Worm (Caenorhabditis elegans) whole organism, late embryonic: ENCODE results near the gene unc-1.
A peak's percentile ranks its signal among the peaks of the same experiment; 100 is the strongest.

Experiments
- C08G9.2 ChIP-seq: sonication (generic microtip); optimal IDR thresholded peaks from 2 replicates; lab custom pipeline; 2016; ENCODE audit warnings: mild to moderate bottlenecking, missing genetic modification characterization, moderate library complexity, missing compliant biosample characterization
- C38D4.7 ChIP-seq: fragments of 200-800 bp; sonication (Bioruptor generic); optimal IDR thresholded peaks from 2 replicates; lab custom pipeline; 2018; ENCODE audit warnings: mild to moderate bottlenecking, missing genetic modification characterization, moderate library complexity, missing compliant biosample characterization
- F13H6.1 ChIP-seq: sonication (generic microtip); optimal IDR thresholded peaks from 2 replicates; lab custom pipeline; 2016; ENCODE audit warnings: missing genetic modification characterization, missing compliant biosample characterization
- K09A11.1 ChIP-seq: sonication (generic microtip); optimal IDR thresholded peaks from 2 replicates; lab custom pipeline; 2017; ENCODE audit warnings: antibody characterized with exemption, mild to moderate bottlenecking, missing genetic modification characterization, missing compliant biosample characterization; ENCODE audit not compliant: insufficient read depth
- T23F11.4 ChIP-seq: fragments of 200-800 bp; sonication (Bioruptor generic); optimal IDR thresholded peaks from 2 replicates; lab custom pipeline; 2018; ENCODE audit warnings: mild to moderate bottlenecking, missing genetic modification characterization, missing compliant biosample characterization
- Y22D7AL.16 ChIP-seq: sonication (generic microtip); optimal IDR thresholded peaks from 2 replicates; lab custom pipeline; 2016; ENCODE audit warnings: missing genetic modification characterization, missing compliant biosample characterization
- ahr-1 ChIP-seq: sonication (generic microtip); optimal IDR thresholded peaks from 2 replicates; lab custom pipeline; 2016; ENCODE audit warnings: missing genetic modification characterization, missing compliant biosample characterization
- ceh-14 ChIP-seq: sonication (generic microtip); optimal IDR thresholded peaks from 2 replicates; lab custom pipeline; 2016; ENCODE audit warnings: missing genotype, missing genetic modification characterization, missing compliant biosample characterization
- ceh-18 ChIP-seq: sonication (generic microtip); optimal IDR thresholded peaks from 2 replicates; lab custom pipeline; 2016; ENCODE audit warnings: missing genetic modification characterization, missing compliant biosample characterization
- ceh-19 ChIP-seq: fragments of 200-800 bp; sonication (Bioruptor generic); optimal IDR thresholded peaks from 2 replicates; lab custom pipeline; 2018; ENCODE audit warnings: mild to moderate bottlenecking, missing genetic modification characterization, missing compliant biosample characterization
- ceh-2 ChIP-seq: sonication (generic microtip); optimal IDR thresholded peaks from 2 replicates; lab custom pipeline; 2016; ENCODE audit warnings: missing genotype, missing genetic modification characterization, missing compliant biosample characterization
- ceh-24 ChIP-seq: sonication (generic microtip); optimal IDR thresholded peaks from 2 replicates; lab custom pipeline; 2016; ENCODE audit warnings: mild to moderate bottlenecking, missing genetic modification characterization, missing compliant biosample characterization
- ceh-30 ChIP-seq: fragments of 150-350 bp; optimal IDR thresholded peaks from 2 replicates; lab custom pipeline; 2014; ENCODE audit warnings: missing biosample characterization, missing genetic modification characterization
- ceh-31 ChIP-seq: sonication (generic microtip); optimal IDR thresholded peaks from 2 replicates; lab custom pipeline; 2016; ENCODE audit warnings: missing genetic modification characterization, missing compliant biosample characterization
- ceh-34 ChIP-seq: sonication (generic microtip); optimal IDR thresholded peaks from 2 replicates; lab custom pipeline; 2016; ENCODE audit warnings: mild to moderate bottlenecking, missing genetic modification characterization, missing compliant biosample characterization
- ceh-45 ChIP-seq: fragments of 200-800 bp; sonication (Bioruptor generic); IDR thresholded peaks from 2 replicates; pipeline ENCODE4 v1.3.6; 2022; ENCODE audit warnings: missing genetic modification reagents, missing genetic modification characterization, missing compliant biosample characterization
- ceh-48 ChIP-seq: sonication (generic microtip); optimal IDR thresholded peaks from 2 replicates; lab custom pipeline; 2016; ENCODE audit warnings: missing genetic modification characterization, inconsistent platforms, missing compliant biosample characterization
- ceh-9 ChIP-seq: sonication (generic microtip); optimal IDR thresholded peaks from 2 replicates; lab custom pipeline; 2016; ENCODE audit warnings: mild to moderate bottlenecking, missing genetic modification characterization, inconsistent platforms, missing compliant biosample characterization
- che-1 ChIP-seq: sonication (generic microtip); optimal IDR thresholded peaks from 2 replicates; lab custom pipeline; 2016; ENCODE audit warnings: mild to moderate bottlenecking, missing genetic modification characterization, missing compliant biosample characterization
- dmd-4 ChIP-seq: sonication (generic microtip); optimal IDR thresholded peaks from 2 replicates; lab custom pipeline; 2016; ENCODE audit warnings: borderline replicate concordance, missing genetic modification characterization, missing compliant biosample characterization
- elt-2 ChIP-seq: sonication (generic microtip); optimal IDR thresholded peaks from 2 replicates; lab custom pipeline; 2016; ENCODE audit warnings: missing genetic modification reagents, missing genetic modification characterization, missing compliant biosample characterization
- elt-4 ChIP-seq: sonication (generic microtip); optimal IDR thresholded peaks from 2 replicates; lab custom pipeline; 2016; ENCODE audit warnings: missing genetic modification characterization, missing compliant biosample characterization
- eyg-1 ChIP-seq: sonication (generic microtip); optimal IDR thresholded peaks from 2 replicates; lab custom pipeline; 2016; ENCODE audit warnings: missing genotype, missing genetic modification characterization, missing compliant biosample characterization
- fax-1 ChIP-seq: sonication (generic microtip); optimal IDR thresholded peaks from 2 replicates; lab custom pipeline; 2016; ENCODE audit warnings: missing genotype, missing genetic modification characterization, missing compliant biosample characterization
- fkh-10 ChIP-seq: fragments of 150-350 bp; optimal IDR thresholded peaks from 2 replicates; lab custom pipeline; 2014; ENCODE audit warnings: missing biosample characterization, missing genetic modification reagents, missing genetic modification characterization
- gmeb-2 ChIP-seq: sonication (generic microtip); optimal IDR thresholded peaks from 2 replicates; lab custom pipeline; 2016; ENCODE audit warnings: missing genetic modification characterization, inconsistent platforms, missing compliant biosample characterization
- hlh-6 ChIP-seq: sonication (generic microtip); optimal IDR thresholded peaks from 2 replicates; lab custom pipeline; 2016; ENCODE audit warnings: missing genotype, missing genetic modification characterization, missing compliant biosample characterization
- hlh-8 ChIP-seq: sonication (generic microtip); optimal IDR thresholded peaks from 2 replicates; lab custom pipeline; 2016; ENCODE audit warnings: missing genotype, missing genetic modification characterization, missing compliant biosample characterization
- mec-3 ChIP-seq: sonication (generic microtip); optimal IDR thresholded peaks from 2 replicates; lab custom pipeline; 2016; ENCODE audit warnings: borderline replicate concordance, missing genetic modification characterization, missing compliant biosample characterization
- nfya-1 ChIP-seq: sonication (generic microtip); optimal IDR thresholded peaks from 2 replicates; lab custom pipeline; 2017; ENCODE audit warnings: missing genetic modification characterization, mild to moderate bottlenecking, missing compliant biosample characterization, antibody characterized with exemption, moderate library complexity
- nhr-11 ChIP-seq: fragments of 150-350 bp; optimal IDR thresholded peaks from 2 replicates; lab custom pipeline; 2014; ENCODE audit warnings: missing biosample characterization, missing genetic modification characterization
- nhr-232 ChIP-seq: sonication (generic microtip); optimal IDR thresholded peaks from 2 replicates; lab custom pipeline; 2016; ENCODE audit warnings: missing genetic modification characterization, missing compliant biosample characterization
- npax-4 ChIP-seq: sonication (generic microtip); optimal IDR thresholded peaks from 2 replicates; lab custom pipeline; 2016; ENCODE audit warnings: missing genetic modification characterization, missing compliant biosample characterization
- odd-2 ChIP-seq: sonication (generic microtip); optimal IDR thresholded peaks from 2 replicates; lab custom pipeline; 2017; ENCODE audit warnings: antibody characterized with exemption, mild to moderate bottlenecking, missing genetic modification characterization, missing compliant biosample characterization
- pat-9 ChIP-seq: fragments of 200-800 bp; sonication (Bioruptor generic); optimal IDR thresholded peaks from 2 replicates; lab custom pipeline; 2018; ENCODE audit warnings: mild to moderate bottlenecking, missing genetic modification characterization, moderate library complexity, missing compliant biosample characterization
- pax-1 ChIP-seq: fragments of 150-350 bp; optimal IDR thresholded peaks from 2 replicates; lab custom pipeline; 2014; ENCODE audit warnings: missing biosample characterization, missing genetic modification characterization
- pha-2 ChIP-seq: sonication (generic microtip); optimal IDR thresholded peaks from 2 replicates; lab custom pipeline; 2017; ENCODE audit warnings: mild to moderate bottlenecking, missing genetic modification characterization, missing compliant biosample characterization
- pha-4 ChIP-seq: fragments of 150-350 bp; optimal IDR thresholded peaks from 2 replicates; lab custom pipeline; 2018; ENCODE audit warnings: missing biosample characterization, missing genetic modification reagents, missing genetic modification characterization
- pros-1 ChIP-seq: fragments of 150-350 bp; optimal IDR thresholded peaks from 2 replicates; lab custom pipeline; 2014; ENCODE audit warnings: missing biosample characterization, missing genetic modification reagents, missing genetic modification characterization
- ref-2 ChIP-seq: sonication (generic microtip); optimal IDR thresholded peaks from 2 replicates; lab custom pipeline; 2016; ENCODE audit warnings: missing genetic modification characterization, missing compliant biosample characterization
- sdc-2 ChIP-seq: sonication (generic microtip); optimal IDR thresholded peaks from 2 replicates; lab custom pipeline; 2016; ENCODE audit warnings: missing genotype, missing genetic modification characterization, missing compliant biosample characterization
- sox-2 ChIP-seq: fragments of 200-800 bp; sonication (Bioruptor generic); IDR thresholded peaks from 2 replicates; pipeline ENCODE4 v1.3.6; 2022; ENCODE audit warnings: missing genetic modification reagents, missing genetic modification characterization, missing compliant biosample characterization
- syd-9 ChIP-seq: sonication (generic microtip); optimal IDR thresholded peaks from 2 replicates; lab custom pipeline; 2016; ENCODE audit warnings: mild to moderate bottlenecking, missing genetic modification characterization, moderate library complexity, missing compliant biosample characterization
- tbx-2 ChIP-seq: sonication (generic microtip); optimal IDR thresholded peaks from 2 replicates; lab custom pipeline; 2016; ENCODE audit warnings: missing genetic modification characterization, missing compliant biosample characterization
- ttx-3 ChIP-seq: sonication (generic microtip); optimal IDR thresholded peaks from 2 replicates; lab custom pipeline; 2016; ENCODE audit warnings: missing genetic modification reagents, missing genetic modification characterization, missing compliant biosample characterization
- unc-55 ChIP-seq: sonication (generic microtip); optimal IDR thresholded peaks from 2 replicates; lab custom pipeline; 2017; ENCODE audit warnings: missing biosample characterization, missing genetic modification reagents, missing genetic modification characterization
- unc-86 ChIP-seq: sonication (generic microtip); optimal IDR thresholded peaks from 2 replicates; lab custom pipeline; 2016; ENCODE audit warnings: missing genetic modification characterization, missing compliant biosample characterization
- zip-5 ChIP-seq: sonication (generic microtip); optimal IDR thresholded peaks from 2 replicates; lab custom pipeline; 2016; ENCODE audit warnings: missing genetic modification characterization, missing compliant biosample characterization
- ztf-16 ChIP-seq: sonication (generic microtip); optimal IDR thresholded peaks from 2 replicates; lab custom pipeline; 2017; ENCODE audit warnings: missing genetic modification characterization, missing compliant biosample characterization

Gene unc-1

DNA sequence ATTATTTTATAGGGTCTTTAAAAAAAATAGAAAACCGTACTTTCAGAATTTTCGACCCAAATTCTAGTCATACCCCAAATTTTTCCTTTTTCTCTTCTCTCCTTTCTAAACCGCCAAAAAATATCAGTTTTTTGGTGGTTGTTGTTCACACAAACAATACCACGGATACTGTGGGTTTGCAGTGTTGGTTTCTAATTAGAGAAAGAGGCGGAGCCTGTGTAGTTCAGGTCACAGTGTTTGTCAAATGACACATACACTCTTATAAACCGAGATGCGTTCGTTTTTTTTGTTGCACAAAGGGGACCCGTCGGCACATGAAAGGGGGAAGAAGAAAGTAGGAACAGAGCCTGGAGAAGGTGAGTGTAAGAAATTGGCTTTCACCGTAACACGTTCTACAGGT is 9.9 kb upstream of the unc-1 start, which contains the start of gene lim-6:
lim-6 (plus strand) TSS at position 301 of the 400 bp plus-strand sequence.
- TF ChIP-seq ceh-24 (tag; lab: Kevin White, UChicago) = no peak
- TF ChIP-seq T23F11.4 (GFP tag; lab: Kevin White, UChicago) = no peak
- no peak for TF ChIP-seq fkh-10 (GFP tag; lab: Kevin White, UChicago)
- TF ChIP-seq F13H6.1 (tag; lab: Kevin White, UChicago) = no peak
- no peak for TF ChIP-seq ceh-2
- TF ChIP-seq ceh-30 (tag; lab: Kevin White, UChicago) = no peak
- no peak for TF ChIP-seq ztf-16 (tag; lab: Kevin White, UChicago)
- TF ChIP-seq tbx-2 (tag; lab: Kevin White, UChicago) = no peak
- no peak for TF ChIP-seq ref-2 (tag; lab: Kevin White, UChicago)
- TF ChIP-seq elt-2 (tag; lab: Kevin White, UChicago) = no peak
- TF ChIP-seq ceh-18 = no peak
- TF ChIP-seq syd-9 (tag; lab: Kevin White, UChicago) = no peak
- TF ChIP-seq zip-5 (tag; lab: Kevin White, UChicago) = no peak
- no peak for TF ChIP-seq unc-86 (tag; lab: Kevin White, UChicago)
- TF ChIP-seq K09A11.1 (tag; lab: Kevin White, UChicago) = no peak
- TF ChIP-seq ahr-1 (tag; lab: Kevin White, UChicago) = no peak
- no peak for TF ChIP-seq ceh-31

DNA sequence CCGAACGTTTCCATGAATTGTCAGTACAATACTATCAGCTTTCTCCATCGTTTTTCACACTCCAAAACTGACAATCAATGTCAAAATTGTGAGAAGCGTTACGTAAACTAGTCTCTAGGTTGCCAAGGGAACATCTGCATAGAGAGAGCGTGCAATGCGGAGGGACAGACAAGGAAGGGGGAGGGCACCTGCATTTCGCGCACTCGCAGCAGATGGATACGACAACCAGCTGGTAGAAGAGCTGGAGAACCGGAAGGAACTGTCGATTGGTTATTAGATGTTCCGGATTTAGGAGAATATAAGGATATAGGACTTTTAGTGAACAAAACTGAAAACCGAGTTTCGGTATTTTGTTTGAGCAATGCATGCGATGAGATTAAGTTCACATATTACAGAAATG is 6.7 kb upstream of the unc-1 start, which contains the start of gene mksr-1:
mksr-1 (minus strand) TSS at position 144 of the 400 bp plus-strand sequence.
- no peak for TF ChIP-seq unc-86 (tag; lab: Kevin White, UChicago)
- TF ChIP-seq elt-4 = no peak
- TF ChIP-seq zip-5 (tag; lab: Kevin White, UChicago) = no peak
- no peak for TF ChIP-seq unc-55
- no peak for TF ChIP-seq ceh-19 (GFP tag; lab: Kevin White, UChicago)
- TF ChIP-seq pha-4 (tag; lab: Kevin White, UChicago) = no peak
- TF ChIP-seq ceh-45 (GFP tag; lab: Robert Waterston, UW) = no peak

DNA sequence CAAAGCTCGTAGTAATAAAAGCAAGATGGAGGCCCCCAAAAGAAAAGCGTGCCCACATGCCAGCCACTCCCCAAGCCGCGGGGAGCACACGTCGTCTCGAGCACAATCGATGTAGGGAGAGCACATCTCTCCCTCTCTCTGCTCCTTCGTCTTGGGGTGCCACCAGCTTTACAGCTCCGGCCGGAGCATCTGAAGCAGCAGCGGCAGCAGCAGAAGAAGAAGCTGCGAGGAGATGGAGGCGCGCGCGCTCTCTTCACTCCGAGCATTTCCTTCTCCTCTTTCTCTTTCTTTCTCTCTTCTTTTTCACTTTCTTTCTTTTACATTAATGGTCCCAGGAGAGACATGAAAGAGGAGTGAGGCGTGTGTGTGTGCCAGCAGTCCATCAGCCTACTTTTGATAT is 1.8 kb upstream of the unc-1 start:
- TF ChIP-seq nhr-11 (tag; lab: Kevin White, UChicago) = no peak
- no peak for TF ChIP-seq odd-2 (tag; lab: Kevin White, UChicago)
- TF ChIP-seq sox-2 (GFP tag; lab: Robert Waterston, UW) = no peak
- no peak for TF ChIP-seq eyg-1 (tag; lab: Kevin White, UChicago)
- TF ChIP-seq fkh-10 (GFP tag; lab: Kevin White, UChicago) = no peak
- no peak for TF ChIP-seq ttx-3
- TF ChIP-seq ceh-34 (tag; lab: Kevin White, UChicago) = peak; percentile 71
- no peak for TF ChIP-seq C38D4.7
- peak; percentile 80 for TF ChIP-seq ceh-18
- TF ChIP-seq unc-55 = peak; percentile 58
- TF ChIP-seq pax-1 (tag; lab: Kevin White, UChicago) = no peak
- no peak for TF ChIP-seq pat-9
- TF ChIP-seq hlh-6 (tag; lab: Kevin White, UChicago) = no peak
- TF ChIP-seq ceh-30 (tag; lab: Kevin White, UChicago) = no peak
- TF ChIP-seq nfya-1 = peak; percentile 79
- no peak for TF ChIP-seq pha-2
- TF ChIP-seq fax-1 = no peak
- no peak for TF ChIP-seq mec-3
- no peak for TF ChIP-seq Y22D7AL.16
- peak; percentile 30 for TF ChIP-seq ceh-48 (tag; lab: Kevin White, UChicago)
- TF ChIP-seq ceh-9 = no peak
- TF ChIP-seq ceh-24 (tag; lab: Kevin White, UChicago) = no peak
- peak; percentile 61 for TF ChIP-seq pros-1 (tag; lab: Kevin White, UChicago)
- peak; percentile 77 for TF ChIP-seq ceh-31
- TF ChIP-seq nhr-232 (tag; lab: Kevin White, UChicago) = no peak
- TF ChIP-seq sdc-2 (tag; lab: Kevin White, UChicago) = peak; percentile 60
- TF ChIP-seq zip-5 (tag; lab: Kevin White, UChicago) = no peak
- no peak for TF ChIP-seq dmd-4 (tag; lab: Kevin White, UChicago)
- no peak for TF ChIP-seq gmeb-2 (tag; lab: Kevin White, UChicago)
- TF ChIP-seq elt-2 (tag; lab: Kevin White, UChicago) = no peak
- no peak for TF ChIP-seq che-1 (tag; lab: Kevin White, UChicago)
- TF ChIP-seq ceh-14 (tag; lab: Kevin White, UChicago) = peak; percentile 48
- TF ChIP-seq hlh-8 (tag; lab: Kevin White, UChicago) = peak; percentile 71
- TF ChIP-seq C08G9.2 (tag; lab: Kevin White, UChicago) = peak; percentile 38
- TF ChIP-seq npax-4 (tag; lab: Kevin White, UChicago) = no peak
